Fruit fly (Drosophila melanogaster) whole organism, prepupa: ENCODE results near the gene CG4440.
A peak's percentile ranks its signal among the peaks of the same experiment; 100 is the strongest.

Experiments
- Blimp-1 ChIP-seq: fragments of 200-800 bp; sonication (Bioruptor generic); optimal IDR thresholded peaks from 3 replicates; lab custom pipeline; 2017; ENCODE audit warnings: missing biosample characterization, missing genetic modification characterization, mild to moderate bottlenecking, moderate library complexity, missing genetic modification reagents
- CG10631 ChIP-seq: fragments of 200-800 bp; sonication (Bioruptor generic); optimal IDR thresholded peaks from 2 replicates; lab custom pipeline; 2016; ENCODE audit warnings: missing biosample characterization, missing genetic modification characterization
- CG10669 ChIP-seq: fragments of 200-800 bp; sonication (Bioruptor generic); optimal IDR thresholded peaks from 3 replicates; lab custom pipeline; 2018; ENCODE audit warnings: missing biosample characterization, mild to moderate bottlenecking, missing genetic modification characterization, moderate library complexity
- CG11762 ChIP-seq: fragments of 200-800 bp; sonication (Bioruptor generic); optimal IDR thresholded peaks from 3 replicates; lab custom pipeline; 2016; ENCODE audit warnings: missing biosample characterization, missing genetic modification characterization; ENCODE audit not compliant: insufficient read depth
- CG11902 ChIP-seq: fragments of 200-800 bp; sonication (Bioruptor generic); optimal IDR thresholded peaks from 3 replicates; lab custom pipeline; 2016; ENCODE audit warnings: missing biosample characterization, missing genetic modification characterization
- CG1621 ChIP-seq: fragments of 200-800 bp; sonication (Bioruptor generic); optimal IDR thresholded peaks from 3 replicates; lab custom pipeline; 2018; ENCODE audit warnings: missing biosample characterization, mild to moderate bottlenecking, missing genetic modification characterization
- CG16779 ChIP-seq: fragments of 200-800 bp; sonication (Bioruptor generic); optimal IDR thresholded peaks from 3 replicates; lab custom pipeline; 2017; ENCODE audit warnings: missing biosample characterization, mild to moderate bottlenecking, missing genetic modification characterization
- CG3032 ChIP-seq: fragments of 200-800 bp; optimal IDR thresholded peaks from 2 replicates; lab custom pipeline; 2019; ENCODE audit warnings: missing biosample characterization, mild to moderate bottlenecking, missing genetic modification characterization, moderate library complexity
- CG31627 ChIP-seq: fragments of 200-800 bp; sonication (Bioruptor generic); optimal IDR thresholded peaks from 3 replicates; lab custom pipeline; 2016; ENCODE audit warnings: missing biosample characterization, missing genetic modification characterization
- CG32006 ChIP-seq: fragments of 200-800 bp; sonication (Bioruptor generic); optimal IDR thresholded peaks from 3 replicates; lab custom pipeline; 2017; ENCODE audit warnings: missing biosample characterization, mild to moderate bottlenecking, missing genetic modification characterization
- CG34406 ChIP-seq: fragments of 200-800 bp; sonication (Bioruptor generic); optimal IDR thresholded peaks from 3 replicates; lab custom pipeline; 2016; ENCODE audit warnings: missing biosample characterization, missing genetic modification characterization
- CG4318 ChIP-seq: fragments of 200-800 bp; sonication (Bioruptor generic); optimal IDR thresholded peaks from 3 replicates; lab custom pipeline; 2017; ENCODE audit warnings: missing biosample characterization, mild to moderate bottlenecking, missing genetic modification characterization
- CG6163 ChIP-seq: fragments of 200-800 bp; sonication (Bioruptor generic); IDR thresholded peaks from 3 replicates; pipeline ENCODE4 v1.3.6; 2022; ENCODE audit warnings: missing biosample characterization, missing genetic modification characterization
- CG6276 ChIP-seq: fragments of 200-800 bp; sonication (Bioruptor generic); optimal IDR thresholded peaks from 2 replicates; lab custom pipeline; 2017; ENCODE audit warnings: missing biosample characterization, mild to moderate bottlenecking, missing genetic modification characterization
- CG6792 ChIP-seq: fragments of 200-800 bp; sonication (Bioruptor generic); optimal IDR thresholded peaks from 3 replicates; lab custom pipeline; 2016; ENCODE audit warnings: missing biosample characterization, missing genetic modification characterization
- CG6808 ChIP-seq: fragments of 200-800 bp; sonication (Bioruptor generic); optimal IDR thresholded peaks from 3 replicates; lab custom pipeline; 2017; ENCODE audit warnings: missing biosample characterization, missing genetic modification characterization, mild to moderate bottlenecking, moderate library complexity, missing genetic modification reagents
- CG6854 ChIP-seq: fragments of 200-800 bp; sonication (Bioruptor generic); optimal IDR thresholded peaks from 2 replicates; lab custom pipeline; 2017; ENCODE audit warnings: missing biosample characterization, mild to moderate bottlenecking, missing genetic modification characterization
- CG7368 ChIP-seq: fragments of 200-800 bp; sonication (Bioruptor generic); optimal IDR thresholded peaks from 3 replicates; lab custom pipeline; 2016; ENCODE audit warnings: missing biosample characterization, missing genetic modification characterization
- CG8119 ChIP-seq: fragments of 200-800 bp; sonication (Bioruptor generic); IDR thresholded peaks from 3 replicates; pipeline ENCODE4 v1.3.6; 2022; ENCODE audit warnings: missing biosample characterization, missing genetic modification characterization
- CG8319 ChIP-seq: fragments of 200-800 bp; sonication (Bioruptor generic); optimal IDR thresholded peaks from 3 replicates; lab custom pipeline; 2016; ENCODE audit warnings: missing biosample characterization, missing genetic modification characterization
- CG8632 ChIP-seq: fragments of 200-800 bp; sonication (Bioruptor generic); optimal IDR thresholded peaks from 3 replicates; lab custom pipeline; 2016; ENCODE audit warnings: missing biosample characterization, missing genetic modification characterization
- CG9139 ChIP-seq: fragments of 200-800 bp; sonication (Bioruptor generic); optimal IDR thresholded peaks from 3 replicates; lab custom pipeline; 2017; ENCODE audit warnings: missing biosample characterization, mild to moderate bottlenecking, missing genetic modification characterization
- Eip75B ChIP-seq: fragments of 200-800 bp; sonication (Bioruptor generic); optimal IDR thresholded peaks from 3 replicates; lab custom pipeline; 2016; ENCODE audit warnings: missing biosample characterization, missing genetic modification characterization
- Eip78C ChIP-seq: fragments of 200-800 bp; sonication (Bioruptor generic); peaks from one replicate; lab custom pipeline; 2016; ENCODE audit warnings: missing biosample characterization, missing genetic modification characterization
- Ets21C ChIP-seq: fragments of 200-800 bp; sonication (Bioruptor generic); optimal IDR thresholded peaks from 3 replicates; lab custom pipeline; 2016; ENCODE audit warnings: missing biosample characterization, missing genetic modification characterization
- Ets96B ChIP-seq: fragments of 200-800 bp; optimal IDR thresholded peaks from 2 replicates; lab custom pipeline; 2019; ENCODE audit warnings: missing biosample characterization, mild to moderate bottlenecking, missing genetic modification characterization, moderate library complexity
- Gug ChIP-seq: fragments of 200-800 bp; sonication (Bioruptor generic); IDR thresholded peaks from 2 replicates; pipeline ENCODE4 v1.3.6; 2022; ENCODE audit warnings: missing biosample characterization, missing genetic modification characterization
- Hr38 ChIP-seq: sonication (Bioruptor generic); optimal IDR thresholded peaks from 2 replicates; lab custom pipeline; 2016; ENCODE audit warnings: missing biosample characterization, missing genetic modification characterization
- Hr39 ChIP-seq: fragments of 200-800 bp; sonication (Bioruptor generic); optimal IDR thresholded peaks from 2 replicates; lab custom pipeline; 2016; ENCODE audit warnings: missing biosample characterization, missing genetic modification characterization
- Hr4 ChIP-seq: fragments of 200-800 bp; sonication (Bioruptor generic); optimal IDR thresholded peaks from 3 replicates; lab custom pipeline; 2016; ENCODE audit warnings: missing biosample characterization, missing genetic modification characterization
- Lpt ChIP-seq: fragments of 200-800 bp; sonication (Bioruptor generic); optimal IDR thresholded peaks from 3 replicates; lab custom pipeline; 2016; ENCODE audit warnings: missing biosample characterization, missing genetic modification characterization
- Met ChIP-seq: fragments of 200-800 bp; sonication (Bioruptor generic); optimal IDR thresholded peaks from 3 replicates; lab custom pipeline; 2016; ENCODE audit warnings: missing biosample characterization, missing genetic modification characterization
- OdsH ChIP-seq: fragments of 200-800 bp; sonication (Bioruptor generic); optimal IDR thresholded peaks from 3 replicates; lab custom pipeline; 2016; ENCODE audit warnings: missing biosample characterization, missing genetic modification characterization
- Smox ChIP-seq: fragments of 200-800 bp; sonication (Bioruptor generic); optimal IDR thresholded peaks from 3 replicates; lab custom pipeline; 2016; ENCODE audit warnings: missing biosample characterization, missing genetic modification characterization
- Sox102F ChIP-seq: fragments of 200-800 bp; sonication (Bioruptor generic); optimal IDR thresholded peaks from 2 replicates; lab custom pipeline; 2016; ENCODE audit warnings: missing biosample characterization, mild to moderate bottlenecking, missing genetic modification characterization
- Sox14 ChIP-seq: fragments of 200-800 bp; sonication (Bioruptor generic); optimal IDR thresholded peaks from 3 replicates; lab custom pipeline; 2016; ENCODE audit warnings: missing biosample characterization, missing genetic modification characterization
- achi ChIP-seq: fragments of 200-800 bp; sonication (Bioruptor generic); optimal IDR thresholded peaks from 3 replicates; lab custom pipeline; 2016; ENCODE audit warnings: missing biosample characterization, missing genetic modification characterization
- acj6 ChIP-seq: fragments of 200-800 bp; sonication (Bioruptor generic); optimal IDR thresholded peaks from 3 replicates; lab custom pipeline; 2016; ENCODE audit warnings: missing biosample characterization, missing genetic modification characterization
- cyc ChIP-seq: fragments of 200-800 bp; sonication (Bioruptor generic); optimal IDR thresholded peaks from 3 replicates; lab custom pipeline; 2016; ENCODE audit warnings: missing biosample characterization, missing genetic modification characterization
- dac ChIP-seq: fragments of 200-800 bp; sonication (Bioruptor generic); optimal IDR thresholded peaks from 2 replicates; lab custom pipeline; 2017; ENCODE audit warnings: missing biosample characterization, mild to moderate bottlenecking, missing genetic modification characterization
- eg ChIP-seq: fragments of 200-800 bp; sonication (Bioruptor generic); IDR thresholded peaks from 3 replicates; pipeline ENCODE4 v1.3.6; 2022; ENCODE audit warnings: missing biosample characterization, missing genetic modification characterization
- esn ChIP-seq: fragments of 200-800 bp; sonication (Bioruptor generic); optimal IDR thresholded peaks from 2 replicates; lab custom pipeline; 2016; ENCODE audit warnings: missing biosample characterization, mild to moderate bottlenecking, missing genetic modification characterization, moderate library complexity
- fd85E ChIP-seq: fragments of 200-800 bp; sonication (Bioruptor generic); optimal IDR thresholded peaks from 3 replicates; lab custom pipeline; 2016; ENCODE audit warnings: missing biosample characterization, missing genetic modification characterization
- fkh ChIP-seq: fragments of 200-800 bp; sonication (Bioruptor generic); optimal IDR thresholded peaks from 3 replicates; lab custom pipeline; 2017; ENCODE audit warnings: missing biosample characterization, mild to moderate bottlenecking, missing genetic modification characterization, moderate library complexity
- lz ChIP-seq: fragments of 200-800 bp; sonication (Bioruptor generic); optimal IDR thresholded peaks from 3 replicates; lab custom pipeline; 2016; ENCODE audit warnings: missing biosample characterization, missing genetic modification characterization
- pdm3 ChIP-seq: fragments of 200-800 bp; sonication (Bioruptor generic); optimal IDR thresholded peaks from 3 replicates; lab custom pipeline; 2016; ENCODE audit warnings: missing biosample characterization, missing genetic modification characterization
- salr ChIP-seq, 2 experiments: fragments of 200-800 bp; sonication (Bioruptor generic); optimal IDR thresholded peaks; 3 replicates each; lab custom pipeline; 2016 to 2018; ENCODE audit warnings: missing biosample characterization in 2 of 2, missing genetic modification characterization in 2 of 2, mild to moderate bottlenecking in 1 of 2
- ss ChIP-seq, 2 experiments: fragments of 200-800 bp; sonication (Bioruptor generic); optimal IDR thresholded peaks; 2 replicates in 1 of 2; 3 replicates in 1 of 2; lab custom pipeline; 2017 to 2018; ENCODE audit warnings: mild to moderate bottlenecking in 2 of 2, missing biosample characterization in 2 of 2, missing genetic modification characterization in 2 of 2, moderate library complexity in 1 of 2
- svp ChIP-seq: fragments of 200-800 bp; sonication (Bioruptor generic); peaks from one replicate; lab custom pipeline; 2016; ENCODE audit warnings: missing biosample characterization, missing genetic modification characterization
- topi ChIP-seq: fragments of 200-800 bp; sonication (Bioruptor generic); optimal IDR thresholded peaks from 3 replicates; lab custom pipeline; 2016; ENCODE audit warnings: missing biosample characterization, missing genetic modification characterization
- vri ChIP-seq: fragments of 200-800 bp; sonication (Bioruptor generic); optimal IDR thresholded peaks from 3 replicates; lab custom pipeline; 2016; ENCODE audit warnings: missing biosample characterization, mild to moderate bottlenecking, missing genetic modification characterization

The CG4440 gene

dm6 chr2L:16287602-16288392 lies 41.9 kb upstream of the CG4440 start, which contains the start of the genes crp and pkaap:
crp (minus strand) TSS chr2L:16287730.
pkaap (plus strand) TSS chr2L:16288290.
- peak; percentile 53 for TF ChIP-seq CG7368
- no peak for TF ChIP-seq CG11762 (GFP tag; lab: Kevin White, UChicago)
- TF ChIP-seq svp (GFP tag; lab: Kevin White, UChicago) = no peak
- no peak for TF ChIP-seq Gug (GFP tag; lab: Robert Waterston, UW)
- TF ChIP-seq CG32006 (GFP tag; lab: Kevin White, UChicago) = peak; percentile 28
- peak; percentile 41 for TF ChIP-seq CG6792 (GFP tag; lab: Kevin White, UChicago)
- peak; percentile 65 for TF ChIP-seq OdsH
- peak; percentile 34 for TF ChIP-seq CG10631 (GFP tag; lab: Kevin White, UChicago)
- TF ChIP-seq Hr4 (GFP tag; lab: Kevin White, UChicago) = peak; percentile 49
- TF ChIP-seq Sox102F (GFP tag; lab: Kevin White, UChicago) = no peak
- peak; percentile 14 for TF ChIP-seq CG16779 (tag; lab: Kevin White, UChicago)
- TF ChIP-seq Ets96B (tag; lab: Kevin White, UChicago) = no peak
- TF ChIP-seq cyc = peak; percentile 81
- peak; percentile 77 for TF ChIP-seq pdm3
- TF ChIP-seq Blimp-1 (GFP tag; lab: Kevin White, UChicago) = no peak
- TF ChIP-seq CG8119 (GFP tag; lab: Robert Waterston, UW) = no peak
- peak; percentile 25 for TF ChIP-seq CG8319 (GFP tag; lab: Kevin White, UChicago)
- TF ChIP-seq CG10669 (GFP tag; lab: Kevin White, UChicago) = peak; percentile 15
- peak; percentile 54 for TF ChIP-seq topi (GFP tag; lab: Kevin White, UChicago)
- TF ChIP-seq CG1621 (tag; lab: Kevin White, UChicago) = peak; percentile 65
- TF ChIP-seq dac = peak; percentile 27
- TF ChIP-seq achi (GFP tag; lab: Kevin White, UChicago) = peak; percentile 21
- TF ChIP-seq fkh (GFP tag; lab: Kevin White, UChicago) = peak; percentile 94
- peak; percentile 60 for TF ChIP-seq Ets21C
- peak; percentile 48 for TF ChIP-seq fd85E (GFP tag; lab: Kevin White, UChicago)
- peak; percentile 83 for TF ChIP-seq CG31627 (GFP tag; lab: Kevin White, UChicago)
- peak; percentile 79 for TF ChIP-seq lz (GFP tag; lab: Kevin White, UChicago)
- no peak for TF ChIP-seq eg (GFP tag; lab: Robert Waterston, UW)
- TF ChIP-seq CG4318 (GFP tag; lab: Kevin White, UChicago) = no peak
- TF ChIP-seq CG6276 = no peak
- no peak for TF ChIP-seq Hr38 (GFP tag; lab: Kevin White, UChicago)
- TF ChIP-seq CG34406 (GFP tag; lab: Kevin White, UChicago) = no peak
- peak; percentile 77 for TF ChIP-seq Smox (GFP tag; lab: Kevin White, UChicago)
- peak; percentile 76 for TF ChIP-seq esn (GFP tag; lab: Kevin White, UChicago)
- peak; percentile 81 for TF ChIP-seq Hr39 (GFP tag; lab: Kevin White, UChicago)
- TF ChIP-seq Eip75B (GFP tag; lab: Kevin White, UChicago) = peak; percentile 60
- peak; percentile 21 for TF ChIP-seq CG3032 (tag; lab: Kevin White, UChicago)
- peak; percentile 63 for TF ChIP-seq acj6 (GFP tag; lab: Kevin White, UChicago)
- TF ChIP-seq CG11902 = peak; percentile 59
- TF ChIP-seq salr (GFP tag; optimal IDR thresholded peaks at IDR 0.05; lab: Kevin White, UChicago) = peak in 1 of 2 experiments; percentile 27
- no peak for TF ChIP-seq Lpt (GFP tag; lab: Kevin White, UChicago)
- peak; percentile 62 for TF ChIP-seq Sox14 (GFP tag; lab: Kevin White, UChicago)
- peak; percentile 57 for TF ChIP-seq CG9139 (GFP tag; lab: Kevin White, UChicago)
- TF ChIP-seq Met (GFP tag; lab: Kevin White, UChicago) = peak; percentile 74
- TF ChIP-seq ss (GFP tag; optimal IDR thresholded peaks at IDR 0.05; lab: Kevin White, UChicago) = peak; percentile 37 to 57
- peak; percentile 58 for TF ChIP-seq vri (GFP tag; lab: Kevin White, UChicago)
- TF ChIP-seq CG8632 (GFP tag; lab: Kevin White, UChicago) = no peak
- TF ChIP-seq CG6808 (GFP tag; lab: Kevin White, UChicago) = peak; percentile 17
- TF ChIP-seq CG6854 (GFP tag; lab: Kevin White, UChicago) = peak; percentile 28
- no peak for TF ChIP-seq CG6163 (GFP tag; lab: Robert Waterston, UW)
- TF ChIP-seq Eip78C (GFP tag; lab: Kevin White, UChicago) = peak; percentile 80
